Worm (Caenorhabditis elegans): ENCODE data around the gene D1025.1.

D1025.1 gene

ce11 chrX:14503282-14503681, 17.3 kb upstream of the D1025.1 start (continued):
- TF ChIP-seq nhr-237 (tag; optimal IDR thresholded peaks at IDR 0.05), result no peak
- TF ChIP-seq unc-62 (GFP tag; optimal IDR thresholded peaks at IDR 0.05), result no peak
- TF ChIP-seq lin-39 (tag; optimal IDR thresholded peaks at IDR 0.05), result no peak
- no peak for TF ChIP-seq lin-13 (GFP tag; optimal IDR thresholded peaks at IDR 0.05)
- no peak for TF ChIP-seq ceh-16 (tag; optimal IDR thresholded peaks at IDR 0.05)
- no peak for TF ChIP-seq nhr-23 (tag; optimal IDR thresholded peaks at IDR 0.05)
- no peak for TF ChIP-seq unc-55 (GFP tag; optimal IDR thresholded peaks at IDR 0.05)
- no peak for TF ChIP-seq crh-2 (tag; optimal IDR thresholded peaks at IDR 0.05)
- TF ChIP-seq egl-27 (tag; optimal IDR thresholded peaks at IDR 0.05), result no peak
- no peak for TF ChIP-seq mdl-1 (tag; optimal IDR thresholded peaks at IDR 0.05)
- TF ChIP-seq ceh-82 (tag; optimal IDR thresholded peaks at IDR 0.05), result no peak
- TF ChIP-seq nhr-129 (tag; optimal IDR thresholded peaks at IDR 0.05), result peak; percentile 52
- no peak for TF ChIP-seq nhr-6 (tag; optimal IDR thresholded peaks at IDR 0.05)
- TF ChIP-seq nhr-25 (tag; optimal IDR thresholded peaks at IDR 0.05), result peak; percentile 33
- peak; percentile 63 for TF ChIP-seq sma-3 (GFP tag; optimal IDR thresholded peaks at IDR 0.05)
- no peak for TF ChIP-seq unc-39 (tag; optimal IDR thresholded peaks at IDR 0.05)
- no peak for TF ChIP-seq nhr-10 (tag; optimal IDR thresholded peaks at IDR 0.05)

- TF ChIP-seq nhr-25 (tag; optimal IDR thresholded peaks at IDR 0.05) (no peak), zag-1 (tag; optimal IDR thresholded peaks at IDR 0.05) (no peak), fos-1 (tag; optimal IDR thresholded peaks at IDR 0.05) (peak; percentile 39), mab-5 (tag; optimal IDR thresholded peaks at IDR 0.05) (no peak), sma-9 (GFP tag; optimal IDR thresholded peaks at IDR 0.05) (peak; percentile 6), sma-9 (tag; optimal IDR thresholded peaks at IDR 0.05) (no peak), sma-3 (GFP tag; optimal IDR thresholded peaks at IDR 0.05) (no peak), lin-39 (tag; optimal IDR thresholded peaks at IDR 0.05) (no peak), unc-39 (tag; optimal IDR thresholded peaks at IDR 0.05) (no peak), nhr-12 (tag; optimal IDR thresholded peaks at IDR 0.05) (no peak), F13H6.1 (tag; optimal IDR thresholded peaks at IDR 0.05) (peak; percentile 27), ceh-16 (tag; optimal IDR thresholded peaks at IDR 0.05) (peak; percentile 71)
These were observed 16.6 kb upstream of the D1025.1 start, which contains the start of gene M163.1 for ce11 chrX:14503800-14504550. Gene M163.1 (minus strand): TSS chrX:14503824.

- TF ChIP-seq unc-62 (GFP tag; optimal IDR thresholded peaks at IDR 0.05), result no peak
- TF ChIP-seq lin-13 (GFP tag; optimal IDR thresholded peaks at IDR 0.05), result no peak
- TF ChIP-seq ztf-11 (tag; optimal IDR thresholded peaks at IDR 0.05), result no peak
- TF ChIP-seq crh-2 (tag; optimal IDR thresholded peaks at IDR 0.05), result no peak
- no peak for TF ChIP-seq mbf-1 (tag; optimal IDR thresholded peaks at IDR 0.05)
- TF ChIP-seq ZK546.5 (tag; optimal IDR thresholded peaks at IDR 0.05), result no peak
- no peak for TF ChIP-seq lin-11 (tag; optimal IDR thresholded peaks at IDR 0.05)
- TF ChIP-seq sma-9 (GFP tag; optimal IDR thresholded peaks at IDR 0.05), result peak; percentile 60
- no peak for TF ChIP-seq sma-9 (tag; optimal IDR thresholded peaks at IDR 0.05)
- no peak for TF ChIP-seq nhr-25 (tag; optimal IDR thresholded peaks at IDR 0.05)
- no peak for TF ChIP-seq nhr-23 (tag; optimal IDR thresholded peaks at IDR 0.05)
- no peak for TF ChIP-seq snpc-4 (tag; optimal IDR thresholded peaks at IDR 0.05)
- no peak for TF ChIP-seq nhr-6 (tag; optimal IDR thresholded peaks at IDR 0.05)
- no peak for TF ChIP-seq C34F6.9 (tag; optimal IDR thresholded peaks at IDR 0.05)
- TF ChIP-seq sma-3 (GFP tag; optimal IDR thresholded peaks at IDR 0.05), result no peak
- TF ChIP-seq blmp-1 (tag; optimal IDR thresholded peaks at IDR 0.05; ENCODE audit: insufficient read depth), result no peak
- TF ChIP-seq elt-3 (tag; optimal IDR thresholded peaks at IDR 0.05), result no peak
- peak; percentile 11 for TF ChIP-seq Y55F3AM.14 (GFP tag; optimal IDR thresholded peaks at IDR 0.05)
- no peak for TF ChIP-seq nhr-237 (tag; optimal IDR thresholded peaks at IDR 0.05)
- no peak for TF ChIP-seq ztf-4 (tag; optimal IDR thresholded peaks at IDR 0.05)
- no peak for TF ChIP-seq ceh-82 (tag; optimal IDR thresholded peaks at IDR 0.05)
- TF ChIP-seq mdl-1 (tag; optimal IDR thresholded peaks at IDR 0.05), result no peak
- TF ChIP-seq fos-1 (tag; optimal IDR thresholded peaks at IDR 0.05), result peak; percentile 13
- no peak for TF ChIP-seq unc-55 (GFP tag; optimal IDR thresholded peaks at IDR 0.05)
- no peak for TF ChIP-seq sem-4 (tag; optimal IDR thresholded peaks at IDR 0.05)
- no peak for TF ChIP-seq F13H6.1 (tag; optimal IDR thresholded peaks at IDR 0.05)
- no peak for TF ChIP-seq lsy-2 (tag; optimal IDR thresholded peaks at IDR 0.05)
- TF ChIP-seq zag-1 (tag; optimal IDR thresholded peaks at IDR 0.05), result no peak
These were observed 16.0 kb upstream of the D1025.1 start for ce11 chrX:14504551-14504902.

Data from whole organism, L2 larva.